Worm (Caenorhabditis elegans) whole organism, late embryonic: ENCODE results near the gene M05D6.8.

Experiments
- F13H6.1 ChIP-seq: sonication (generic microtip); optimal IDR thresholded peaks from 2 replicates; lab custom pipeline; 2016; ENCODE audit warnings: missing genetic modification characterization, missing compliant biosample characterization
- T23F11.4 ChIP-seq: fragments of 200-800 bp; sonication (Bioruptor generic); optimal IDR thresholded peaks from 2 replicates; lab custom pipeline; 2018; ENCODE audit warnings: mild to moderate bottlenecking, missing genetic modification characterization, missing compliant biosample characterization
- ceh-9 ChIP-seq: sonication (generic microtip); optimal IDR thresholded peaks from 2 replicates; lab custom pipeline; 2016; ENCODE audit warnings: mild to moderate bottlenecking, missing genetic modification characterization, inconsistent platforms, missing compliant biosample characterization
- che-1 ChIP-seq: sonication (generic microtip); optimal IDR thresholded peaks from 2 replicates; lab custom pipeline; 2016; ENCODE audit warnings: mild to moderate bottlenecking, missing genetic modification characterization, missing compliant biosample characterization
- hlh-30 ChIP-seq: sonication (generic microtip); optimal IDR thresholded peaks from 2 replicates; lab custom pipeline; 2017; ENCODE audit warnings: antibody characterized with exemption, missing genetic modification characterization, missing compliant biosample characterization; ENCODE audit not compliant: insufficient read depth
- nfya-1 ChIP-seq: sonication (generic microtip); optimal IDR thresholded peaks from 2 replicates; lab custom pipeline; 2017; ENCODE audit warnings: missing genetic modification characterization, mild to moderate bottlenecking, missing compliant biosample characterization, antibody characterized with exemption, moderate library complexity
- nhr-11 ChIP-seq: fragments of 150-350 bp; optimal IDR thresholded peaks from 2 replicates; lab custom pipeline; 2014; ENCODE audit warnings: missing biosample characterization, missing genetic modification characterization
- pat-9 ChIP-seq: fragments of 200-800 bp; sonication (Bioruptor generic); optimal IDR thresholded peaks from 2 replicates; lab custom pipeline; 2018; ENCODE audit warnings: mild to moderate bottlenecking, missing genetic modification characterization, moderate library complexity, missing compliant biosample characterization
- sox-4 ChIP-seq: sonication (generic microtip); optimal IDR thresholded peaks from 2 replicates; lab custom pipeline; 2017; ENCODE audit warnings: mild to moderate bottlenecking, missing genetic modification characterization, inconsistent platforms, missing compliant biosample characterization
- ztf-16 ChIP-seq: sonication (generic microtip); optimal IDR thresholded peaks from 2 replicates; lab custom pipeline; 2017; ENCODE audit warnings: missing genetic modification characterization, missing compliant biosample characterization

ce11 chrII:8444007-8444406 is 27.0 kb downstream of the M05D6.8 start, which contains the start of gene evl-20:
- TF ChIP-seq sox-4 (tag; lab: Kevin White, UChicago) (no peak), che-1 (tag; lab: Kevin White, UChicago) (no peak), nfya-1 (no peak), hlh-30 (tag; lab: Kevin White, UChicago) (no peak), ceh-9 (no peak), pat-9 (tag; lab: Kevin White, UChicago) (no peak), T23F11.4 (no peak), nhr-11 (tag; lab: Kevin White, UChicago) (no peak), ztf-16 (tag; lab: Kevin White, UChicago) (no peak), F13H6.1 (tag; lab: Kevin White, UChicago) (no peak)
